Worm (Caenorhabditis elegans) whole organism, L2 larva: Measurements from ENCODE around the gene F20G2.2.
A peak's percentile ranks its signal among the peaks of the same experiment; 100 is the strongest.

Experiments used
- C34F6.9 ChIP-seq: fragments of 150-350 bp; optimal IDR thresholded peaks from 2 replicates; lab custom pipeline; 2014; ENCODE audit warnings: missing biosample characterization, missing genetic modification characterization
- R02D3.7 ChIP-seq: fragments of 150-350 bp; optimal IDR thresholded peaks from 2 replicates; lab custom pipeline; 2014; ENCODE audit warnings: missing biosample characterization, missing genetic modification characterization
- ZK546.5 ChIP-seq: sonication (generic microtip); optimal IDR thresholded peaks from 2 replicates; lab custom pipeline; 2017; ENCODE audit warnings: missing biosample characterization, missing genetic modification characterization
- alr-1 ChIP-seq: fragments of 150-350 bp; optimal IDR thresholded peaks from 2 replicates; lab custom pipeline; 2014; ENCODE audit warnings: missing biosample characterization, missing genetic modification characterization
- aly-2 ChIP-seq: fragments of 150-350 bp; optimal IDR thresholded peaks from 2 replicates; lab custom pipeline; 2014; ENCODE audit warnings: missing biosample characterization, missing genetic modification characterization
- ama-1 ChIP-seq: fragments of 150-350 bp; optimal IDR thresholded peaks from 2 replicates; lab custom pipeline; 2018; ENCODE audit warnings: inconsistent platforms
- blmp-1 ChIP-seq: sonication (generic microtip); optimal IDR thresholded peaks from 2 replicates; lab custom pipeline; 2017; ENCODE audit warnings: missing genetic modification characterization, mild to moderate bottlenecking, missing compliant biosample characterization, antibody characterized with exemption, moderate library complexity; ENCODE audit not compliant: insufficient read depth
- ceh-16 ChIP-seq: fragments of 150-350 bp; optimal IDR thresholded peaks from 2 replicates; lab custom pipeline; 2014; ENCODE audit warnings: missing biosample characterization, missing genetic modification characterization
- ceh-82 ChIP-seq: fragments of 150-350 bp; optimal IDR thresholded peaks from 2 replicates; lab custom pipeline; 2014; ENCODE audit warnings: missing biosample characterization, missing genetic modification characterization
- crh-2 ChIP-seq: sonication (generic microtip); optimal IDR thresholded peaks from 2 replicates; lab custom pipeline; 2017; ENCODE audit warnings: missing biosample characterization, missing genetic modification characterization
- dmd-4 ChIP-seq: sonication (generic microtip); optimal IDR thresholded peaks from 2 replicates; lab custom pipeline; 2017; ENCODE audit warnings: missing biosample characterization, missing genetic modification characterization
- elt-1 ChIP-seq: fragments of 150-350 bp; optimal IDR thresholded peaks from 2 replicates; lab custom pipeline; 2014; ENCODE audit warnings: missing biosample characterization, missing genetic modification characterization
- fos-1 ChIP-seq: fragments of 150-350 bp; optimal IDR thresholded peaks from 2 replicates; lab custom pipeline; 2014; ENCODE audit warnings: missing biosample characterization, missing genetic modification characterization
- gmeb-1 ChIP-seq: fragments of 150-350 bp; optimal IDR thresholded peaks from 2 replicates; lab custom pipeline; 2014; ENCODE audit warnings: missing biosample characterization, missing genetic modification characterization
- lin-11 ChIP-seq: fragments of 150-350 bp; sonication (generic microtip); optimal IDR thresholded peaks from 2 replicates; lab custom pipeline; 2014; ENCODE audit warnings: missing biosample characterization, missing genetic modification characterization, inconsistent platforms, mixed read lengths
- lin-13 ChIP-seq: fragments of 150-350 bp; optimal IDR thresholded peaks from 2 replicates; lab custom pipeline; 2014; ENCODE audit warnings: missing biosample characterization, missing genetic modification reagents, missing genetic modification characterization
- lin-39 ChIP-seq: fragments of 150-350 bp; optimal IDR thresholded peaks from 2 replicates; lab custom pipeline; 2014; ENCODE audit warnings: missing biosample characterization, missing genetic modification reagents, missing genetic modification characterization
- mbf-1 ChIP-seq: sonication (generic microtip); optimal IDR thresholded peaks from 2 replicates; lab custom pipeline; 2017; ENCODE audit warnings: missing biosample characterization, missing genetic modification characterization
- mdl-1 ChIP-seq, 2 experiments: fragments of 150-350 bp in 1 of 2; sonication (generic microtip) in 1 of 2; optimal IDR thresholded peaks; 2 replicates each; lab custom pipeline; 2017; ENCODE audit warnings: missing biosample characterization in 2 of 2, missing genetic modification characterization in 2 of 2
- nhr-10 ChIP-seq: sonication (generic microtip); optimal IDR thresholded peaks from 2 replicates; lab custom pipeline; 2017; ENCODE audit warnings: missing biosample characterization, missing genetic modification characterization
- nhr-11 ChIP-seq: fragments of 150-350 bp; optimal IDR thresholded peaks from 2 replicates; lab custom pipeline; 2014; ENCODE audit warnings: missing biosample characterization, missing genetic modification characterization
- nhr-12 ChIP-seq: fragments of 150-350 bp; optimal IDR thresholded peaks from 2 replicates; lab custom pipeline; 2014; ENCODE audit warnings: missing biosample characterization, missing genetic modification characterization
- nhr-129 ChIP-seq: fragments of 150-350 bp; optimal IDR thresholded peaks from 2 replicates; lab custom pipeline; 2014; ENCODE audit warnings: missing biosample characterization, missing genetic modification characterization
- nhr-21 ChIP-seq: fragments of 150-350 bp; optimal IDR thresholded peaks from 2 replicates; lab custom pipeline; 2014; ENCODE audit warnings: missing biosample characterization, missing genetic modification characterization
- nhr-23 ChIP-seq: fragments of 150-350 bp; optimal IDR thresholded peaks from 2 replicates; lab custom pipeline; 2014; ENCODE audit warnings: missing biosample characterization, missing genetic modification reagents, missing genetic modification characterization
- nhr-237 ChIP-seq: fragments of 150-350 bp; optimal IDR thresholded peaks from 2 replicates; lab custom pipeline; 2014; ENCODE audit warnings: missing biosample characterization, missing genetic modification characterization
- nhr-25 ChIP-seq: fragments of 150-350 bp; sonication (generic microtip); optimal IDR thresholded peaks from 3 replicates; lab custom pipeline; 2014; ENCODE audit warnings: missing biosample characterization, missing genetic modification characterization
- nhr-77 ChIP-seq: fragments of 150-350 bp; optimal IDR thresholded peaks from 2 replicates; lab custom pipeline; 2014; ENCODE audit warnings: missing biosample characterization, missing genetic modification characterization
- peb-1 ChIP-seq: fragments of 150-350 bp; optimal IDR thresholded peaks from 2 replicates; lab custom pipeline; 2014; ENCODE audit warnings: missing biosample characterization, missing genetic modification characterization
- sem-4 ChIP-seq: fragments of 150-350 bp; optimal IDR thresholded peaks from 2 replicates; lab custom pipeline; 2014; ENCODE audit warnings: missing biosample characterization, missing genetic modification reagents, missing genetic modification characterization
- skn-1 ChIP-seq: sonication (generic microtip); optimal IDR thresholded peaks from 2 replicates; lab custom pipeline; 2017; ENCODE audit warnings: missing biosample characterization, missing genetic modification characterization
- sma-9 ChIP-seq, 2 experiments: fragments of 150-350 bp in 1 of 2; sonication (generic microtip) in 1 of 2; optimal IDR thresholded peaks; 2 replicates each; lab custom pipeline; 2014 to 2016; ENCODE audit warnings: missing genetic modification characterization in 2 of 2, mild to moderate bottlenecking in 1 of 2, missing biosample characterization in 1 of 2, missing compliant biosample characterization in 1 of 2, missing genetic modification reagents in 1 of 2, moderate library complexity in 1 of 2
- snpc-4 ChIP-seq: fragments of 150-350 bp; optimal IDR thresholded peaks from 2 replicates; lab custom pipeline; 2014; ENCODE audit warnings: missing biosample characterization, missing genetic modification characterization
- unc-55 ChIP-seq: fragments of 150-350 bp; sonication (generic microtip); optimal IDR thresholded peaks from 3 replicates; lab custom pipeline; 2014; ENCODE audit warnings: missing biosample characterization, missing genetic modification reagents, missing genetic modification characterization
- unc-62 ChIP-seq: fragments of 150-350 bp; optimal IDR thresholded peaks from 2 replicates; lab custom pipeline; 2014; ENCODE audit warnings: missing biosample characterization, missing genetic modification reagents, missing genetic modification characterization
- ztf-1 ChIP-seq: fragments of 200-800 bp; sonication (Bioruptor generic); conservative IDR thresholded peaks from 2 replicates; pipeline ENCODE4 v1.3.6; 2022; ENCODE audit warnings: missing genetic modification characterization, missing compliant biosample characterization
- ztf-4 ChIP-seq: fragments of 150-350 bp; optimal IDR thresholded peaks from 2 replicates; lab custom pipeline; 2014; ENCODE audit warnings: missing biosample characterization, missing genetic modification characterization

F20G2.2 gene

ce11 chrV:13738374-13738773 lies 17.8 kb downstream of the F20G2.2 start, which contains the start of gene irg-5:
Gene irg-5 (minus strand): TSS chrV:13738474.
- TF ChIP-seq dmd-4 (tag; lab: Kevin White, UChicago), result no peak
- no peak for TF ChIP-seq lin-11
- TF ChIP-seq C34F6.9, result no peak
- TF ChIP-seq R02D3.7 (tag; lab: Kevin White, UChicago), result no peak
- no peak for TF ChIP-seq ceh-82

- TF ChIP-seq fos-1 (tag; lab: Kevin White, UChicago) (peak; percentile 19), nhr-10 (no peak), unc-55 (no peak)
Observed at ce11 chrV:13736147-13736546, 20.1 kb downstream of the F20G2.2 start, which contains the start of gene F35E12.6. Gene F35E12.6 (minus strand): TSS chrV:13736247.

ce11 chrV:13730762-13731161 lies 25.4 kb downstream of the F20G2.2 start, which contains the start of gene dct-17:
Gene dct-17 (minus strand): TSS chrV:13730784.
- TF ChIP-seq ztf-4 (tag; lab: Kevin White, UChicago), result no peak
- peak; percentile 91 for TF ChIP-seq fos-1 (tag; lab: Kevin White, UChicago)
- peak; percentile 48 for TF ChIP-seq skn-1 (tag; lab: Kevin White, UChicago)
- no peak for TF ChIP-seq nhr-77 (tag; lab: Kevin White, UChicago)
- TF ChIP-seq mdl-1 (tag; optimal IDR thresholded peaks at IDR 0.05; lab: Kevin White, UChicago), result no peak
- TF ChIP-seq unc-55, result no peak
- TF ChIP-seq nhr-25 (tag; lab: Kevin White, UChicago), result no peak
- TF ChIP-seq ztf-1 (GFP tag; lab: Robert Waterston, UW), result no peak
- no peak for TF ChIP-seq gmeb-1 (tag; lab: Kevin White, UChicago)

ce11 chrV:13725574-13725973 lies 30.6 kb downstream of the F20G2.2 start, which contains the start of gene fbxa-181:
Gene fbxa-181 (plus strand): TSS chrV:13725874.
- no peak for TF ChIP-seq peb-1 (tag; lab: Kevin White, UChicago)
- TF ChIP-seq nhr-12 (tag; lab: Kevin White, UChicago), result no peak
- TF ChIP-seq mbf-1 (tag; lab: Kevin White, UChicago), result no peak
- no peak for TF ChIP-seq nhr-129 (tag; lab: Kevin White, UChicago)
- TF ChIP-seq ceh-16 (tag; lab: Kevin White, UChicago), result no peak
- no peak for TF ChIP-seq nhr-11
- TF ChIP-seq aly-2 (tag; lab: Kevin White, UChicago), result no peak
- TF ChIP-seq sma-9 (GFP tag; optimal IDR thresholded peaks at IDR 0.05; lab: Kevin White, UChicago), result no peak
- TF ChIP-seq sma-9 (tag; optimal IDR thresholded peaks at IDR 0.05; lab: Kevin White, UChicago), result no peak
- no peak for TF ChIP-seq ceh-82
- no peak for TF ChIP-seq lin-13 (GFP tag; lab: Kevin White, UChicago)

ce11 chrV:13724781-13725180 lies 31.4 kb downstream of the F20G2.2 start, which contains the start of gene F35E12.2:
Gene F35E12.2 (minus strand): TSS chrV:13724881.
- no peak for TF ChIP-seq elt-1 (tag; lab: Kevin White, UChicago)
- no peak for TF ChIP-seq lin-39 (tag; lab: Kevin White, UChicago)
- no peak for TF ChIP-seq fos-1 (tag; lab: Kevin White, UChicago)
- no peak for TF ChIP-seq nhr-237 (tag; lab: Kevin White, UChicago)
- TF ChIP-seq nhr-21 (tag; lab: Kevin White, UChicago), result no peak
- TF ChIP-seq snpc-4 (tag; lab: Kevin White, UChicago), result no peak

- TF ChIP-seq sma-9 (GFP tag; optimal IDR thresholded peaks at IDR 0.05; lab: Kevin White, UChicago) (peak; percentile 56), sma-9 (tag; optimal IDR thresholded peaks at IDR 0.05; lab: Kevin White, UChicago) (no peak), nhr-129 (tag; lab: Kevin White, UChicago) (no peak), gmeb-1 (tag; lab: Kevin White, UChicago) (peak; percentile 34), fos-1 (tag; lab: Kevin White, UChicago) (peak; percentile 88)
Observed at ce11 chrV:13716531-13716930, 39.7 kb downstream of the F20G2.2 start, which contains the start of gene T01D3.6. Gene T01D3.6 (plus strand): TSS chrV:13716824.

- TF ChIP-seq alr-1 (tag; lab: Kevin White, UChicago) (no peak), unc-62 (GFP tag; lab: Kevin White, UChicago) (no peak), fos-1 (tag; lab: Kevin White, UChicago) (peak; percentile 70), elt-1 (tag; lab: Kevin White, UChicago) (no peak), sma-9 (GFP tag; optimal IDR thresholded peaks at IDR 0.05; lab: Kevin White, UChicago) (peak; percentile 84), sma-9 (tag; optimal IDR thresholded peaks at IDR 0.05; lab: Kevin White, UChicago) (no peak), ceh-16 (tag; lab: Kevin White, UChicago) (no peak), ZK546.5 (tag; lab: Kevin White, UChicago) (no peak), mdl-1 (tag; optimal IDR thresholded peaks at IDR 0.05; lab: Kevin White, UChicago) (no peak), lin-11 (peak; percentile 57), nhr-237 (tag; lab: Kevin White, UChicago) (no peak), nhr-77 (tag; lab: Kevin White, UChicago) (no peak), nhr-10 (no peak), nhr-129 (tag; lab: Kevin White, UChicago) (peak; percentile 77), nhr-25 (tag; lab: Kevin White, UChicago) (no peak), ama-1 (lab: Kevin White, UChicago) (no peak), peb-1 (tag; lab: Kevin White, UChicago) (no peak), gmeb-1 (tag; lab: Kevin White, UChicago) (peak; percentile 73), crh-2 (tag; lab: Kevin White, UChicago) (peak; percentile 89), sem-4 (tag; lab: Kevin White, UChicago) (peak; percentile 53), blmp-1 (tag; lab: Kevin White, UChicago) (peak; percentile 64), nhr-21 (tag; lab: Kevin White, UChicago) (peak; percentile 65), nhr-23 (tag; lab: Kevin White, UChicago) (no peak), snpc-4 (tag; lab: Kevin White, UChicago) (peak; percentile 10), lin-13 (GFP tag; lab: Kevin White, UChicago) (no peak)
Observed at ce11 chrV:13715223-13715686, 41.0 kb downstream of the F20G2.2 start, which contains the start of gene zipt-9. Gene zipt-9 (minus strand): TSS chrV:13715273.
